Worm (Caenorhabditis elegans): ENCODE data around the gene srlf-31.

DNA sequence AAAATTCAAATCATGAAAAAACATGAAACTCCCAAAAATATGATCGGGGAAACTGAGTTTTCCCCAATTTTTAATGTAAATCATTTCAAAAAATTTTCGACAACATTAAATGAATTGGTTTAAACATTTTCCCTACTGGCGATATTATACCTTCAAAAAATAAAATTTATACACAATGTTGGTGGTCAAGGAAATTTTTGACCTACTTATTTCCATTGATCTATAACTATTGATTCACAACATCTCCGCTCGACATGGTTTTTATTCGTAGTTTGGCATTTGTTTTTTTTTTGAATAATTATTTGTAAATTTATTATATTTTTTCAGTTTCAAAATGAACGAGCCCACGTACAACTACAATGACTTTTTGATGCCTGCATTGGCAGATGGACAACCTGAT is 27.3 kb upstream of the srlf-31 start, which contains the start of gene tbx-36:
- TF ChIP-seq pes-1 (GFP tag; IDR thresholded peaks at IDR 0.05): no peak
- TF ChIP-seq ceh-36 (tag; optimal IDR thresholded peaks at IDR 0.05): no peak
- TF ChIP-seq tbx-37 (GFP tag; conservative IDR thresholded peaks at IDR 0.05): no peak
- TF ChIP-seq B0310.2 (tag; optimal IDR thresholded peaks at IDR 0.05): no peak
- TF ChIP-seq ceh-13 (GFP tag; optimal IDR thresholded peaks at IDR 0.05): no peak
